Worm (Caenorhabditis elegans): Measurements from ENCODE around the gene F19C6.2.

F19C6.2 gene

DNA sequence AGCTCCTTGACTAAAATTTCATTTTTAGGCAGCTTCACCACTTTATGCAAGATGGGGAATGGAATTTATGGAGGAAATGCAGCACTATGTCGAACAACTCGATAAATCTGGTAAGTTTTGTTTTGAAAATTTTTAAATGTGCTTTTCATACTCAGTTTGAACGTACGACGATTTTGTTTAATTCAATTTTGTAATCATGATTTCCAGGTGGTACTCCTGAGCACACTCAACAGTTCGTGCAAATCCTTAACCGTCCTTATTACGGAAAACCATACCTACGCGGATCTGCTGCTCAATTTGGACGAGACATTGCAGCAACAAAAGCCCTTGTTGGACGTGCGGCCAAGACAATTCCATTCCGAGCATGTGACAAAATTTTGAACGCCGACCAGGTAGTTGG lies 38.2 kb upstream of the F19C6.2 start:
- TF ChIP-seq sox-4 (tag; optimal IDR thresholded peaks at IDR 0.05) = no peak

DNA sequence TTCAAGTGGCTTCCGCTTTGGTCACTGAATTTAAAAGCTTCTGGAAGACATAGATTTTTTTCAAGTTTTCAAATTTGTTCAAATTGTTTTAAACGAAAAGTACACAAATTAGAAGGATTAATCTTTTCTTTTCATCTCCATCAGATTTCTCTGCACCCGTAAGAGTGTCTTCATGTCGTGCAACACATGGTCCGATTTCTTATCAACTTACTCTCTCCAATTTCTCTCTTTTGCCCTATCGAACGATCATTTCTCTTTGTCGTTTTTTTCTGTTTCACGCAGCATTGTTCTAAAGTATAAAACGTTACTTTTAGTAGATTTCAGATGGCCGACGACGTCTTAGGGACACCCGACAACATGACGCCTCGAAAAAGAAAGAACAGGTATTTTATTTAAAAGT lies 35.5 kb upstream of the F19C6.2 start, which contains the start of gene pssy-1:
Gene pssy-1, plus strand, starts transcription at position 318 of the 400 bp plus-strand sequence.
- TF ChIP-seq nhr-11 (tag; optimal IDR thresholded peaks at IDR 0.05) = no peak
- TF ChIP-seq rnt-1 (tag; optimal IDR thresholded peaks at IDR 0.05) = no peak
- TF ChIP-seq ref-2 (tag; optimal IDR thresholded peaks at IDR 0.05) = no peak
- no peak for TF ChIP-seq ceh-45 (GFP tag; IDR thresholded peaks at IDR 0.05)
- TF ChIP-seq ceh-24 (tag; optimal IDR thresholded peaks at IDR 0.05) = no peak
- no peak for TF ChIP-seq unc-3 (GFP tag; conservative IDR thresholded peaks at IDR 0.05)
- TF ChIP-seq unc-3 (tag; optimal IDR thresholded peaks at IDR 0.05) = no peak
- no peak for TF ChIP-seq ceh-2 (tag; optimal IDR thresholded peaks at IDR 0.05)
- no peak for TF ChIP-seq ceh-19 (GFP tag; optimal IDR thresholded peaks at IDR 0.05)
- no peak for TF ChIP-seq unc-86 (tag; optimal IDR thresholded peaks at IDR 0.05)
- no peak for TF ChIP-seq nhr-232 (tag; optimal IDR thresholded peaks at IDR 0.05)
- TF ChIP-seq ceh-22 (tag; optimal IDR thresholded peaks at IDR 0.05) = no peak

ce11 chrX:9976206-9976605 lies 24.5 kb upstream of the F19C6.2 start, which contains the start of gene mgl-1:
TSS of gene mgl-1 (minus strand) at chrX:9976306.
- TF ChIP-seq che-1 (tag; optimal IDR thresholded peaks at IDR 0.05) = no peak
- TF ChIP-seq ceh-2 (tag; optimal IDR thresholded peaks at IDR 0.05) = no peak
- TF ChIP-seq zip-5 (tag; optimal IDR thresholded peaks at IDR 0.05) = no peak
- no peak for TF ChIP-seq ttx-3 (tag; optimal IDR thresholded peaks at IDR 0.05)
- no peak for TF ChIP-seq fkh-10 (GFP tag; optimal IDR thresholded peaks at IDR 0.05)
- no peak for TF ChIP-seq nfya-1 (tag; optimal IDR thresholded peaks at IDR 0.05)
- no peak for TF ChIP-seq npax-4 (tag; optimal IDR thresholded peaks at IDR 0.05)
- no peak for TF ChIP-seq pros-1 (tag; optimal IDR thresholded peaks at IDR 0.05)
- no peak for TF ChIP-seq unc-55 (GFP tag; optimal IDR thresholded peaks at IDR 0.05)
- TF ChIP-seq pag-3 (tag; optimal IDR thresholded peaks at IDR 0.05; ENCODE audit: borderline replicate concordance) = no peak
- TF ChIP-seq sdc-2 (tag; optimal IDR thresholded peaks at IDR 0.05) = no peak
- TF ChIP-seq T23F11.4 (GFP tag; optimal IDR thresholded peaks at IDR 0.05) = no peak

DNA sequence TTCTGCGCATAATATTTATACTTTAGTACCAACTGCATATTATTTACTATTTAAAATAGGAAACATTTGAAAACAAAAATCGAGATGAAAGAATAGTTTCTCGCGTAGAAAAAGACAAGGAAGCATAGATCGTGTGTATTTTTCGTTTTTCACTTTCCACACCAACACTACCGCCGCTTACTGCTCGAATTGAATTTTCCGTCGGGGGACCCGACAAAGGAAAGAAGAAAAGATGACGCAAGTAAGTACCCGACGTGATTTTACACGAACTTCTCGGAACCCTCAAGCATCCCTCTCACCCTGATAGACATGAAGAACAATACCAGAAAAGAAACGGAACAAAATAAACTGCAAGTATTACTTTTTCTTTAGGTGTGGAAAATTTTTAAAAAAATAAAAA lies 19.5 kb upstream of the F19C6.2 start:
- TF ChIP-seq lin-11 (tag; optimal IDR thresholded peaks at IDR 0.05) (no peak), tbx-2 (tag; optimal IDR thresholded peaks at IDR 0.05) (no peak), elt-4 (tag; optimal IDR thresholded peaks at IDR 0.05) (no peak), pha-4 (tag; optimal IDR thresholded peaks at IDR 0.05) (no peak), nhr-11 (tag; optimal IDR thresholded peaks at IDR 0.05) (no peak), hlh-13 (GFP tag; optimal IDR thresholded peaks at IDR 0.05) (no peak), hlh-8 (tag; optimal IDR thresholded peaks at IDR 0.05) (no peak), ceh-14 (tag; optimal IDR thresholded peaks at IDR 0.05) (no peak), ref-2 (tag; optimal IDR thresholded peaks at IDR 0.05) (no peak), ceh-30 (tag; optimal IDR thresholded peaks at IDR 0.05) (no peak), fkh-6 (tag; optimal IDR thresholded peaks at IDR 0.05) (no peak), ceh-22 (tag; optimal IDR thresholded peaks at IDR 0.05) (no peak), ceh-31 (tag; optimal IDR thresholded peaks at IDR 0.05) (no peak), nhr-232 (tag; optimal IDR thresholded peaks at IDR 0.05) (no peak), ceh-24 (tag; optimal IDR thresholded peaks at IDR 0.05) (no peak), pag-3 (tag; optimal IDR thresholded peaks at IDR 0.05; ENCODE audit: borderline replicate concordance) (no peak), sox-2 (GFP tag; IDR thresholded peaks at IDR 0.05) (no peak), ceh-2 (tag; optimal IDR thresholded peaks at IDR 0.05) (no peak), sox-4 (tag; optimal IDR thresholded peaks at IDR 0.05) (no peak), elt-2 (tag; optimal IDR thresholded peaks at IDR 0.05) (no peak)

DNA sequence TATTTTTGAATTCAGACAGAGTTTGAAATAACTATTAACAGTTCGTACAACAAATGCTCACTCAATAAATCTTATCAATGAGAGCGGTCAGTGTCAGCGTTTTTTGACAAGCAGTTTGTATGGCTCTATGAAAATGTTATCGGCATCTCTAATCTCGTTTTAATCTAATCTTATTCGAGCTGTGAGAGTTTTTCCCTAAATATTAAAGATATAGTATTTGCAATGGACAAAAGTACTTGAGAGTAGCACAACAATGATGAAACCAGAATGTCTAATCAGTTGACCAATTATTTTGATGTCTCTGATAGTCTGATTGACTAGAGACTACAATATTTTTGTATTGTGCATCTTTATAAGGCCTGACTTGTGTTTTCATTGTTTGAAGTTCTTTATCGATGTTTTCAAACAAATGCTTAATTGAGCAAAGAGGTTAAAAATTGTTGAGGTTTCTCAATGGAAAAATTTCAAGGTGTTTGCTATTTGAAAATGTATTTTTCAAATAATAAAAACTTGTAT lies 15.8 kb upstream of the F19C6.2 start, which contains the start of gene F19C6.5:
Gene F19C6.5, minus strand, starts transcription at position 51 of the 516 bp plus-strand sequence.
- TF ChIP-seq ets-4 (tag; optimal IDR thresholded peaks at IDR 0.05) (no peak), elt-2 (tag; optimal IDR thresholded peaks at IDR 0.05) (peak; percentile 44)
